Worm (Caenorhabditis elegans): ENCODE data around the gene B0416.2.

DNA sequence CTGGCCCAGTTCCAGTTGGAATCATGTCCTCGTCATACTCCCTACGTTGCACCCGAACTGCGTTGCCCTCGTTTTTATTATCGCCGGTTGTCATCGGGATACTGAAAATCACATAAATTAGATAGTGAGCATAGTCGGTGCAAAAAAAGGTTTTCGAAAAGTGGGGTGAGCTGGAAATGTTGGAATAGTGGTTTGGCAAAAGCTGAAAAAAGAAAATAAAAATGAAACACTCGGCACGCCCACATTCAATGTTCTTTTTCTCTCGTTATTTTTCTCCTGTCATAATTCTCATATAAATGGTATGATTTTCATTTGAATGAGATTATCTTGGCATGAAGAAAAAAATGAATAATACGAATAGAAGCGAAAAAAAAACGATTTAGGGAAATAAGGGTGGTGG lies 34.7 kb upstream of the B0416.2 start, which contains the start of gene F18G5.6:
- no peak for TF ChIP-seq skn-1 (tag; optimal IDR thresholded peaks at IDR 0.05)
- no peak for TF ChIP-seq ctbp-1 (GFP tag; IDR thresholded peaks at IDR 0.05)
- TF ChIP-seq aha-1 (tag) = no peak
- TF ChIP-seq ZK546.5 (tag; optimal IDR thresholded peaks at IDR 0.05) = no peak
- no peak for TF ChIP-seq ztf-11 (tag; optimal IDR thresholded peaks at IDR 0.05)
- no peak for TF ChIP-seq F10B5.3 (tag; optimal IDR thresholded peaks at IDR 0.05)
- no peak for TF ChIP-seq lsy-2 (tag; optimal IDR thresholded peaks at IDR 0.05)
- no peak for TF ChIP-seq lin-15B (tag; optimal IDR thresholded peaks at IDR 0.05)
- no peak for TF ChIP-seq nhr-42 (GFP tag; IDR thresholded peaks at IDR 0.05)
- no peak for TF ChIP-seq ceh-28 (tag; optimal IDR thresholded peaks at IDR 0.05)
- no peak for TF ChIP-seq aly-2 (tag; optimal IDR thresholded peaks at IDR 0.05)
- TF ChIP-seq snpc-4 (tag; optimal IDR thresholded peaks at IDR 0.05) = no peak
- TF ChIP-seq R02D3.7 (tag; optimal IDR thresholded peaks at IDR 0.05) = no peak
- TF ChIP-seq nhr-11 (tag; optimal IDR thresholded peaks at IDR 0.05) = no peak
